Worm (Caenorhabditis elegans) whole organism, mixed stage, embryonic: ENCODE data around the gene fbxa-220.

Source experiments
- M03D4.4 ChIP-seq: sonication (generic microtip); optimal IDR thresholded peaks from 2 replicates; lab custom pipeline; 2017; ENCODE audit warnings: mild to moderate bottlenecking, missing genetic modification characterization, missing compliant biosample characterization
- bed-3 ChIP-seq: fragments of 200-800 bp; sonication (Bioruptor generic); optimal IDR thresholded peaks from 3 replicates; lab custom pipeline; 2018; ENCODE audit warnings: mild to moderate bottlenecking, missing genetic modification characterization, moderate library complexity, missing compliant biosample characterization
- blmp-1 ChIP-seq: fragments of 150-350 bp; optimal IDR thresholded peaks from 2 replicates; lab custom pipeline; 2014; ENCODE audit warnings: missing biosample characterization, missing genetic modification characterization
- ceh-43 ChIP-seq: fragments of 200-800 bp; sonication (Bioruptor generic); optimal IDR thresholded peaks from 2 replicates; lab custom pipeline; 2018; ENCODE audit warnings: mild to moderate bottlenecking, missing genetic modification characterization, moderate library complexity, missing compliant biosample characterization
- ceh-83 ChIP-seq: fragments of 200-800 bp; sonication (Bioruptor generic); optimal IDR thresholded peaks from 2 replicates; lab custom pipeline; 2018; ENCODE audit warnings: mild to moderate bottlenecking, missing genetic modification characterization, missing compliant biosample characterization
- ces-1 ChIP-seq: fragments of 150-350 bp; optimal IDR thresholded peaks from 2 replicates; lab custom pipeline; 2014; ENCODE audit warnings: missing biosample characterization, missing genetic modification reagents, missing genetic modification characterization
- drap-1 ChIP-seq: fragments of 200-800 bp; sonication (Bioruptor generic); optimal IDR thresholded peaks from 3 replicates; lab custom pipeline; 2018; ENCODE audit warnings: mild to moderate bottlenecking, missing genetic modification characterization, missing compliant biosample characterization
- elt-3 ChIP-seq: fragments of 150-350 bp; optimal IDR thresholded peaks from 2 replicates; lab custom pipeline; 2014; ENCODE audit warnings: missing biosample characterization, missing genetic modification characterization
- flh-1 ChIP-seq: fragments of 200-800 bp; sonication (Bioruptor generic); optimal IDR thresholded peaks from 2 replicates; lab custom pipeline; 2018; ENCODE audit warnings: mild to moderate bottlenecking, missing genetic modification characterization, moderate library complexity, missing compliant biosample characterization
- ham-2 ChIP-seq: fragments of 200-800 bp; sonication (Bioruptor generic); optimal IDR thresholded peaks from 2 replicates; lab custom pipeline; 2018; ENCODE audit warnings: mild to moderate bottlenecking, missing genetic modification characterization, missing compliant biosample characterization
- hlh-1 ChIP-seq: fragments of 150-350 bp; optimal IDR thresholded peaks from 2 replicates; lab custom pipeline; 2014; ENCODE audit warnings: missing biosample characterization, missing genetic modification reagents, missing genetic modification characterization
- lin-13 ChIP-seq: fragments of 150-350 bp; optimal IDR thresholded peaks from 2 replicates; lab custom pipeline; 2014; ENCODE audit warnings: missing biosample characterization, missing genetic modification characterization
- lin-32 ChIP-seq: fragments of 200-800 bp; sonication (Bioruptor generic); optimal IDR thresholded peaks from 2 replicates; lab custom pipeline; 2018; ENCODE audit warnings: mild to moderate bottlenecking, missing genetic modification characterization, missing compliant biosample characterization
- lsy-2 ChIP-seq: fragments of 150-350 bp; optimal IDR thresholded peaks from 2 replicates; lab custom pipeline; 2014; ENCODE audit warnings: missing biosample characterization, missing genetic modification characterization
- mep-1 ChIP-seq: fragments of 150-350 bp; optimal IDR thresholded peaks from 2 replicates; lab custom pipeline; 2017; ENCODE audit warnings: missing biosample characterization, missing genetic modification reagents, missing genetic modification characterization, inconsistent platforms
- mls-2 ChIP-seq: sonication (generic microtip); optimal IDR thresholded peaks from 2 replicates; lab custom pipeline; 2016; ENCODE audit warnings: mild to moderate bottlenecking, missing genetic modification characterization, moderate library complexity, missing compliant biosample characterization
- nhr-12 ChIP-seq: fragments of 150-350 bp; optimal IDR thresholded peaks from 2 replicates; lab custom pipeline; 2014; ENCODE audit warnings: missing biosample characterization, missing genetic modification characterization
- nhr-2 ChIP-seq: fragments of 150-350 bp; optimal IDR thresholded peaks from 2 replicates; lab custom pipeline; 2014; ENCODE audit warnings: missing biosample characterization, missing genetic modification characterization
- nhr-237 ChIP-seq: fragments of 150-350 bp; optimal IDR thresholded peaks from 2 replicates; lab custom pipeline; 2014; ENCODE audit warnings: missing biosample characterization, missing genetic modification characterization
- nhr-28 ChIP-seq: fragments of 150-350 bp; optimal IDR thresholded peaks from 2 replicates; lab custom pipeline; 2014; ENCODE audit warnings: missing biosample characterization, missing genetic modification characterization
- pha-4 ChIP-seq: fragments of 150-350 bp; optimal IDR thresholded peaks from 2 replicates; lab custom pipeline; 2018; ENCODE audit warnings: missing biosample characterization, missing genetic modification reagents, missing genetic modification characterization
- sem-2 ChIP-seq: fragments of 200-800 bp; sonication (Bioruptor generic); optimal IDR thresholded peaks from 2 replicates; lab custom pipeline; 2018; ENCODE audit warnings: mild to moderate bottlenecking, missing genetic modification characterization, missing compliant biosample characterization
- snpc-4 ChIP-seq: fragments of 150-350 bp; optimal IDR thresholded peaks from 2 replicates; lab custom pipeline; 2014; ENCODE audit warnings: missing biosample characterization, missing genetic modification characterization
- sptf-1 ChIP-seq: sonication (generic microtip); optimal IDR thresholded peaks from 2 replicates; lab custom pipeline; 2017; ENCODE audit warnings: mild to moderate bottlenecking, missing genetic modification characterization, moderate library complexity, missing compliant biosample characterization
- tbx-8 ChIP-seq: fragments of 200-800 bp; sonication (Bioruptor generic); optimal IDR thresholded peaks from 2 replicates; lab custom pipeline; 2018; ENCODE audit warnings: mild to moderate bottlenecking, missing genetic modification characterization, moderate library complexity, missing compliant biosample characterization
- unc-120 ChIP-seq: sonication (generic microtip); optimal IDR thresholded peaks from 2 replicates; lab custom pipeline; 2017; ENCODE audit warnings: missing genetic modification characterization, missing compliant biosample characterization; ENCODE audit not compliant: poor library complexity, severe bottlenecking
- unc-39 ChIP-seq: fragments of 150-350 bp; optimal IDR thresholded peaks from 2 replicates; lab custom pipeline; 2014; ENCODE audit warnings: missing biosample characterization, missing genetic modification characterization
- unc-62 ChIP-seq: fragments of 150-350 bp; optimal IDR thresholded peaks from 2 replicates; lab custom pipeline; 2014; ENCODE audit warnings: missing biosample characterization, missing genetic modification reagents, missing genetic modification characterization
- zip-8 ChIP-seq: fragments of 150-350 bp; optimal IDR thresholded peaks from 2 replicates; lab custom pipeline; 2014; ENCODE audit warnings: missing biosample characterization, missing genetic modification characterization

Gene fbxa-220

ce11 chrIII:11465394-11465948 lies 18.5 kb downstream of the fbxa-220 start:
- TF ChIP-seq unc-120 (tag; lab: Kevin White, UChicago): no peak
- no peak for TF ChIP-seq ceh-43
- no peak for TF ChIP-seq pha-4 (tag; lab: Kevin White, UChicago)
- TF ChIP-seq lin-32 (GFP tag; lab: Kevin White, UChicago): no peak
- no peak for TF ChIP-seq blmp-1 (tag; lab: Kevin White, UChicago)
- TF ChIP-seq bed-3 (GFP tag; lab: Kevin White, UChicago): no peak
- no peak for TF ChIP-seq nhr-237
- no peak for TF ChIP-seq tbx-8
- no peak for TF ChIP-seq nhr-28 (tag; lab: Kevin White, UChicago)
- no peak for TF ChIP-seq sem-2 (GFP tag; lab: Kevin White, UChicago)
- no peak for TF ChIP-seq mls-2 (tag; lab: Kevin White, UChicago)
- no peak for TF ChIP-seq snpc-4 (tag; lab: Kevin White, UChicago)
- TF ChIP-seq lin-13 (tag; lab: Kevin White, UChicago): no peak

ce11 chrIII:11463726-11464125 lies 20.3 kb downstream of the fbxa-220 start:
- no peak for TF ChIP-seq nhr-12 (tag; lab: Kevin White, UChicago)
- TF ChIP-seq nhr-2 (tag; lab: Kevin White, UChicago): no peak
- TF ChIP-seq ceh-83 (GFP tag; lab: Kevin White, UChicago): peak; percentile 37
- no peak for TF ChIP-seq nhr-28 (tag; lab: Kevin White, UChicago)
- no peak for TF ChIP-seq nhr-237
- peak; percentile 72 for TF ChIP-seq M03D4.4 (tag; lab: Kevin White, UChicago)
- TF ChIP-seq lin-13 (tag; lab: Kevin White, UChicago): peak; percentile 49
- no peak for TF ChIP-seq pha-4 (tag; lab: Kevin White, UChicago)
- peak; percentile 35 for TF ChIP-seq sptf-1 (tag; lab: Kevin White, UChicago)
- TF ChIP-seq lin-32 (GFP tag; lab: Kevin White, UChicago): no peak
- no peak for TF ChIP-seq elt-3 (tag; lab: Kevin White, UChicago)
- peak; percentile 16 for TF ChIP-seq tbx-8
- TF ChIP-seq snpc-4 (tag; lab: Kevin White, UChicago): no peak
- TF ChIP-seq lsy-2 (tag; lab: Kevin White, UChicago): no peak

ce11 chrIII:11462332-11462731 lies 21.7 kb downstream of the fbxa-220 start:
- TF ChIP-seq ces-1 (GFP tag; lab: Kevin White, UChicago): no peak
- no peak for TF ChIP-seq elt-3 (tag; lab: Kevin White, UChicago)
- TF ChIP-seq flh-1: no peak
- no peak for TF ChIP-seq snpc-4 (tag; lab: Kevin White, UChicago)
- no peak for TF ChIP-seq ham-2 (GFP tag; lab: Kevin White, UChicago)
- TF ChIP-seq nhr-28 (tag; lab: Kevin White, UChicago): no peak
- no peak for TF ChIP-seq unc-62
- no peak for TF ChIP-seq drap-1 (GFP tag; lab: Kevin White, UChicago)
- no peak for TF ChIP-seq nhr-2 (tag; lab: Kevin White, UChicago)
- TF ChIP-seq unc-39 (tag; lab: Kevin White, UChicago): no peak

- TF ChIP-seq zip-8 (tag; lab: Kevin White, UChicago): peak; percentile 2
- no peak for TF ChIP-seq ces-1 (GFP tag; lab: Kevin White, UChicago)
Observed at ce11 chrIII:11459802-11460201, 24.2 kb downstream of the fbxa-220 start.

ce11 chrIII:11459041-11459440 lies 24.9 kb downstream of the fbxa-220 start:
- no peak for TF ChIP-seq lsy-2 (tag; lab: Kevin White, UChicago)
- TF ChIP-seq lin-32 (GFP tag; lab: Kevin White, UChicago): no peak
- no peak for TF ChIP-seq ceh-83 (GFP tag; lab: Kevin White, UChicago)
- TF ChIP-seq drap-1 (GFP tag; lab: Kevin White, UChicago): no peak
- TF ChIP-seq mep-1 (tag; lab: Kevin White, UChicago): no peak
- no peak for TF ChIP-seq pha-4 (tag; lab: Kevin White, UChicago)
- TF ChIP-seq ces-1 (GFP tag; lab: Kevin White, UChicago): peak; percentile 58
- TF ChIP-seq hlh-1: no peak
- TF ChIP-seq, all 35 proteins: peak for 1

ce11 chrIII:11457911-11458310 lies 26.1 kb downstream of the fbxa-220 start:
- TF ChIP-seq ceh-83 (GFP tag; lab: Kevin White, UChicago) (peak; percentile 41), sptf-1 (tag; lab: Kevin White, UChicago) (peak; percentile 24), lsy-2 (tag; lab: Kevin White, UChicago) (no peak), snpc-4 (tag; lab: Kevin White, UChicago) (no peak), ces-1 (GFP tag; lab: Kevin White, UChicago) (peak; percentile 87)
